Fruit fly (Drosophila melanogaster) whole organism, pupa: ENCODE data around the gene CG7079.

Experiments
- CG10348 ChIP-seq: fragments of 200-800 bp; sonication (Bioruptor generic); IDR thresholded peaks from 2 replicates; pipeline ENCODE4 v1.3.6; 2022; ENCODE audit warnings: missing biosample characterization, missing genetic modification characterization
- CG12605 ChIP-seq: fragments of 200-800 bp; sonication (Bioruptor generic); IDR thresholded peaks from 2 replicates; pipeline ENCODE4 v1.3.6; 2022; ENCODE audit warnings: missing biosample characterization, missing genetic modification characterization
- CG13204 ChIP-seq: fragments of 200-800 bp; sonication (Bioruptor generic); optimal IDR thresholded peaks from 2 replicates; lab custom pipeline; 2018; ENCODE audit warnings: missing biosample characterization, mild to moderate bottlenecking, missing genetic modification characterization, moderate library complexity
- CG14655 ChIP-seq: fragments of 200-800 bp; sonication (Bioruptor generic); optimal IDR thresholded peaks from 3 replicates; lab custom pipeline; 2017; ENCODE audit warnings: mild to moderate bottlenecking, missing biosample characterization, missing genetic modification reagents, missing genetic modification characterization
- CG8159 ChIP-seq: fragments of 200-800 bp; sonication (Bioruptor generic); optimal IDR thresholded peaks from 3 replicates; lab custom pipeline; 2018; ENCODE audit warnings: missing biosample characterization, mild to moderate bottlenecking, missing genetic modification characterization, moderate library complexity
- Pif1B ChIP-seq: fragments of 200-800 bp; sonication (Bioruptor generic); optimal IDR thresholded peaks from 3 replicates; lab custom pipeline; 2016; ENCODE audit warnings: missing biosample characterization, missing genetic modification characterization
- fd96Ca ChIP-seq: fragments of 200-800 bp; sonication (Bioruptor generic); IDR thresholded peaks from 3 replicates; pipeline ENCODE4 v1.3.6; 2022; ENCODE audit warnings: missing biosample characterization, missing genetic modification characterization

DNA sequence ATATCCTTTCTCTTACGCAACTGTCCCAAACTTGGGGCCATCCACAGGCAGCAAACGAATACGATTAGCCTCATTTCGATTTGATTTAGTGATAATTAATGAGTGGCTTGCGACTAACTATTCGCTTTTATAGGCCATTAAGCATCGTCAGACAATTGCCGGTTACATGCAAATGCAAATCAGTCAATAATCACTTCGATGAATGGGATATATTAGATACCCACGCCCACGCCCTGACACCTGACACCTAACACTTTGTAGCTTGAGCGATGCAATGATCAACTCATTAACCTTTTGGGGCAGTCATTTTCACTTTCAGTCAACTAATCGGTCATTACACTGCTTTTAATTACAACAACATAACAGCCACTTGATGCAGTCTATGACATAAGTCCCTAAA lies 2.2 kb upstream of the CG7079 start, which contains the start of gene Jhbp15:
- TF ChIP-seq CG12605 (GFP tag; lab: Robert Waterston, UW), result no peak
- TF ChIP-seq CG14655 (GFP tag; lab: Kevin White, UChicago), result no peak
- no peak for TF ChIP-seq CG13204 (GFP tag; lab: Kevin White, UChicago)
- TF ChIP-seq CG10348, result no peak
- TF ChIP-seq fd96Ca (GFP tag; lab: Robert Waterston, UW), result no peak
- TF ChIP-seq CG8159, result no peak
- TF ChIP-seq Pif1B (GFP tag; lab: Kevin White, UChicago), result no peak
